Worm (Caenorhabditis elegans) whole organism, late embryonic: ENCODE results near the gene F58D12.1.

Experiments
- C08G9.2 ChIP-seq: sonication (generic microtip); optimal IDR thresholded peaks from 2 replicates; lab custom pipeline; 2016; ENCODE audit warnings: mild to moderate bottlenecking, missing genetic modification characterization, moderate library complexity, missing compliant biosample characterization
- K02D7.2 ChIP-seq: sonication (generic microtip); optimal IDR thresholded peaks from 2 replicates; lab custom pipeline; 2017; ENCODE audit warnings: mild to moderate bottlenecking, missing genetic modification characterization, missing compliant biosample characterization
- ahr-1 ChIP-seq: sonication (generic microtip); optimal IDR thresholded peaks from 2 replicates; lab custom pipeline; 2016; ENCODE audit warnings: missing genetic modification characterization, missing compliant biosample characterization
- ceh-6 ChIP-seq: fragments of 200-800 bp; sonication (Bioruptor generic); optimal IDR thresholded peaks from 2 replicates; lab custom pipeline; 2018; ENCODE audit warnings: mild to moderate bottlenecking, missing genetic modification characterization, missing compliant biosample characterization
- ceh-9 ChIP-seq: sonication (generic microtip); optimal IDR thresholded peaks from 2 replicates; lab custom pipeline; 2016; ENCODE audit warnings: mild to moderate bottlenecking, missing genetic modification characterization, inconsistent platforms, missing compliant biosample characterization
- nhr-11 ChIP-seq: fragments of 150-350 bp; optimal IDR thresholded peaks from 2 replicates; lab custom pipeline; 2014; ENCODE audit warnings: missing biosample characterization, missing genetic modification characterization
- npax-4 ChIP-seq: sonication (generic microtip); optimal IDR thresholded peaks from 2 replicates; lab custom pipeline; 2016; ENCODE audit warnings: missing genetic modification characterization, missing compliant biosample characterization
- pqm-1 ChIP-seq: sonication (generic microtip); optimal IDR thresholded peaks from 2 replicates; lab custom pipeline; 2016; ENCODE audit warnings: missing genetic modification characterization, missing compliant biosample characterization
- sdc-2 ChIP-seq: sonication (generic microtip); optimal IDR thresholded peaks from 2 replicates; lab custom pipeline; 2016; ENCODE audit warnings: missing genotype, missing genetic modification characterization, missing compliant biosample characterization
- sox-2 ChIP-seq: fragments of 200-800 bp; sonication (Bioruptor generic); IDR thresholded peaks from 2 replicates; pipeline ENCODE4 v1.3.6; 2022; ENCODE audit warnings: missing genetic modification reagents, missing genetic modification characterization, missing compliant biosample characterization
- sox-4 ChIP-seq: sonication (generic microtip); optimal IDR thresholded peaks from 2 replicates; lab custom pipeline; 2017; ENCODE audit warnings: mild to moderate bottlenecking, missing genetic modification characterization, inconsistent platforms, missing compliant biosample characterization
- syd-9 ChIP-seq: sonication (generic microtip); optimal IDR thresholded peaks from 2 replicates; lab custom pipeline; 2016; ENCODE audit warnings: mild to moderate bottlenecking, missing genetic modification characterization, moderate library complexity, missing compliant biosample characterization

- TF ChIP-seq sdc-2 (tag; lab: Kevin White, UChicago) (no peak), nhr-11 (tag; lab: Kevin White, UChicago) (no peak), npax-4 (no peak), ceh-6 (GFP tag; lab: Kevin White, UChicago) (no peak), K02D7.2 (tag; lab: Kevin White, UChicago) (no peak), ceh-9 (no peak), pqm-1 (tag; lab: Kevin White, UChicago) (no peak), sox-4 (no peak), sox-2 (GFP tag; lab: Robert Waterston, UW) (no peak), syd-9 (tag; lab: Kevin White, UChicago) (no peak), ahr-1 (no peak), C08G9.2 (tag; lab: Kevin White, UChicago) (no peak)
Observed at ce11 chrV:14085589-14085988, 36.2 kb downstream of the F58D12.1 start, which contains the start of gene D1086.18.
